Fruit fly (Drosophila melanogaster) whole organism, embryonic: ENCODE data around the gene nesd.
A peak's percentile ranks its signal among the peaks of the same experiment; 100 is the strongest.

Experiments used
- Bgb ChIP-seq: fragments of 200-800 bp; sonication (Bioruptor generic); IDR thresholded peaks from 2 replicates; pipeline ENCODE4 v1.3.6; 2022; ENCODE audit warnings: missing biosample characterization, missing genetic modification characterization; ENCODE audit not compliant: partially characterized antibody
- CG10209 ChIP-seq: fragments of 200-800 bp; sonication (Bioruptor generic); optimal IDR thresholded peaks from 3 replicates; lab custom pipeline; 2017; ENCODE audit warnings: missing biosample characterization, mild to moderate bottlenecking, missing genetic modification characterization, missing genetic modification reagents
- CG10274 ChIP-seq: fragments of 200-800 bp; sonication (Bioruptor generic); optimal IDR thresholded peaks from 3 replicates; lab custom pipeline; 2017; ENCODE audit warnings: missing biosample characterization, mild to moderate bottlenecking, missing genetic modification characterization
- CG12104 ChIP-seq: fragments of 200-800 bp; sonication (Bioruptor generic); optimal IDR thresholded peaks from 3 replicates; lab custom pipeline; 2016; ENCODE audit warnings: missing biosample characterization, missing genetic modification characterization
- CG1233 ChIP-seq: fragments of 200-800 bp; sonication (Bioruptor generic); optimal IDR thresholded peaks from 4 replicates; lab custom pipeline; 2018; ENCODE audit warnings: missing biosample characterization, mild to moderate bottlenecking, missing genetic modification characterization
- CG14441 ChIP-seq: fragments of 200-800 bp; sonication (Bioruptor generic); IDR thresholded peaks from 2 replicates; pipeline ENCODE4 v1.3.6; 2022; ENCODE audit warnings: missing biosample characterization, missing genetic modification characterization
- CG15514 ChIP-seq: fragments of 200-800 bp; sonication (Bioruptor generic); optimal IDR thresholded peaks from 3 replicates; lab custom pipeline; 2017; ENCODE audit warnings: missing biosample characterization, missing genetic modification characterization, mild to moderate bottlenecking, moderate library complexity, missing genetic modification reagents
- CG17186 ChIP-seq: fragments of 200-800 bp; sonication (Bioruptor generic); optimal IDR thresholded peaks from 3 replicates; lab custom pipeline; 2017; ENCODE audit warnings: missing biosample characterization, missing genetic modification reagents, missing genetic modification characterization
- CG1792 ChIP-seq: fragments of 200-800 bp; sonication (Bioruptor generic); optimal IDR thresholded peaks from 2 replicates; lab custom pipeline; 2016; ENCODE audit warnings: missing biosample characterization, missing genetic modification characterization
- CG18764 ChIP-seq: fragments of 200-800 bp; sonication (Bioruptor generic); optimal IDR thresholded peaks from 3 replicates; lab custom pipeline; 2016; ENCODE audit warnings: missing biosample characterization, missing genetic modification characterization
- CG2116 ChIP-seq: fragments of 200-800 bp; sonication (Bioruptor generic); optimal IDR thresholded peaks from 3 replicates; lab custom pipeline; 2018; ENCODE audit warnings: missing biosample characterization, mild to moderate bottlenecking, missing genetic modification characterization
- CG34422 ChIP-seq: fragments of 200-800 bp; sonication (Bioruptor generic); IDR thresholded peaks from 3 replicates; pipeline ENCODE4 v1.3.6; 2022; ENCODE audit warnings: missing biosample characterization, missing genetic modification characterization
- CG3847 ChIP-seq: fragments of 200-800 bp; sonication (Bioruptor generic); IDR thresholded peaks from 2 replicates; pipeline ENCODE4 v1.3.6; 2022; ENCODE audit warnings: missing biosample characterization, missing genetic modification characterization
- CG4282 ChIP-seq: fragments of 200-800 bp; sonication (Bioruptor generic); optimal IDR thresholded peaks from 2 replicates; lab custom pipeline; 2016; ENCODE audit warnings: missing biosample characterization, missing genetic modification characterization
- CG4617 ChIP-seq: fragments of 200-800 bp; sonication (Bioruptor generic); optimal IDR thresholded peaks from 3 replicates; lab custom pipeline; 2016; ENCODE audit warnings: missing biosample characterization, missing genetic modification characterization, borderline replicate concordance
- CG8290 ChIP-seq, 3 experiments: fragments of 200-800 bp; sonication (Bioruptor generic); optimal IDR thresholded peaks; 2 replicates each; lab custom pipeline; 2016 to 2019; ENCODE audit warnings: missing biosample characterization in 3 of 3, missing genetic modification characterization in 3 of 3, mild to moderate bottlenecking in 2 of 3, moderate library complexity in 1 of 3
- CG9609 ChIP-seq: fragments of 200-800 bp; sonication (Bioruptor generic); optimal IDR thresholded peaks from 3 replicates; lab custom pipeline; 2016; ENCODE audit warnings: missing biosample characterization, missing genetic modification characterization
- CG9797 ChIP-seq: fragments of 200-800 bp; sonication (Bioruptor generic); optimal IDR thresholded peaks from 3 replicates; lab custom pipeline; 2018; ENCODE audit warnings: missing biosample characterization, mild to moderate bottlenecking, missing genetic modification characterization
- Doc3 ChIP-seq: fragments of 200-800 bp; sonication (Bioruptor generic); IDR thresholded peaks from 3 replicates; pipeline ENCODE4 v1.3.6; 2022; ENCODE audit warnings: missing biosample characterization, missing genetic modification characterization; ENCODE audit not compliant: partially characterized antibody
- ERR ChIP-seq: fragments of 200-800 bp; sonication (Bioruptor generic); optimal IDR thresholded peaks from 2 replicates; lab custom pipeline; 2016; ENCODE audit warnings: missing biosample characterization, missing genetic modification characterization
- Ets97D ChIP-seq: fragments of 200-800 bp; sonication (Bioruptor generic); optimal IDR thresholded peaks from 3 replicates; lab custom pipeline; 2016; ENCODE audit warnings: missing biosample characterization, missing genetic modification characterization
- Fer1 ChIP-seq: fragments of 200-800 bp; sonication (Bioruptor generic); optimal IDR thresholded peaks from 2 replicates; lab custom pipeline; 2017; ENCODE audit warnings: missing biosample characterization, mild to moderate bottlenecking, missing genetic modification characterization
- HLH54F ChIP-seq: fragments of 200-800 bp; sonication (Bioruptor generic); optimal IDR thresholded peaks from 3 replicates; lab custom pipeline; 2016; ENCODE audit warnings: missing biosample characterization, missing genetic modification characterization
- Jarid2 ChIP-seq: fragments of 200-800 bp; sonication (Bioruptor generic); optimal IDR thresholded peaks from 3 replicates; lab custom pipeline; 2017; ENCODE audit warnings: mild to moderate bottlenecking, missing biosample characterization, missing genetic modification reagents, missing genetic modification characterization
- MBD-R2 ChIP-seq: fragments of 200-800 bp; sonication (Bioruptor generic); IDR thresholded peaks from 2 replicates; pipeline ENCODE4 v1.3.6; 2022; ENCODE audit warnings: missing biosample characterization, missing genetic modification characterization
- PHDP ChIP-seq: fragments of 200-800 bp; sonication (Bioruptor generic); optimal IDR thresholded peaks from 3 replicates; lab custom pipeline; 2018; ENCODE audit warnings: missing biosample characterization, mild to moderate bottlenecking, missing genetic modification characterization, moderate library complexity
- Poxn ChIP-seq: fragments of 200-800 bp; sonication (Bioruptor generic); IDR thresholded peaks from 2 replicates; pipeline ENCODE4 v1.3.6; 2022; ENCODE audit warnings: missing biosample characterization, missing genetic modification characterization
- Xbp1 ChIP-seq: fragments of 200-800 bp; sonication (Bioruptor generic); optimal IDR thresholded peaks from 3 replicates; lab custom pipeline; 2016; ENCODE audit warnings: missing biosample characterization, mild to moderate bottlenecking, missing genetic modification characterization
- amos ChIP-seq: fragments of 200-800 bp; sonication (Bioruptor generic); IDR thresholded peaks from 2 replicates; pipeline ENCODE4 v1.3.6; 2022; ENCODE audit warnings: missing biosample characterization, missing genetic modification characterization; ENCODE audit not compliant: partially characterized antibody
- ap ChIP-seq: fragments of 200-800 bp; sonication (Bioruptor generic); IDR thresholded peaks from 2 replicates; pipeline ENCODE4 v1.3.6; 2022; ENCODE audit warnings: missing biosample characterization, missing genetic modification characterization
- bsh ChIP-seq, 2 experiments: fragments of 200-800 bp; sonication (Bioruptor generic); optimal IDR thresholded peaks; 2 replicates each; lab custom pipeline; 2017 to 2018; ENCODE audit warnings: mild to moderate bottlenecking in 2 of 2, missing biosample characterization in 2 of 2, missing genetic modification characterization in 2 of 2, moderate library complexity in 1 of 2
- caup ChIP-seq: fragments of 200-800 bp; sonication (Bioruptor generic); optimal IDR thresholded peaks from 3 replicates; lab custom pipeline; 2017; ENCODE audit warnings: missing biosample characterization, mild to moderate bottlenecking, missing genetic modification characterization, moderate library complexity; ENCODE audit not compliant: severe bottlenecking
- chif ChIP-seq, 2 experiments: fragments of 200-800 bp; sonication (Bioruptor generic); optimal IDR thresholded peaks; 3 replicates each; lab custom pipeline; 2016; ENCODE audit warnings: missing biosample characterization in 2 of 2, missing genetic modification characterization in 2 of 2
- chinmo ChIP-seq: fragments of 200-800 bp; sonication (Bioruptor generic); IDR thresholded peaks from 4 replicates; pipeline ENCODE4 v1.3.6; 2022; ENCODE audit warnings: missing biosample characterization, missing genetic modification characterization; ENCODE audit not compliant: partially characterized antibody
- danr ChIP-seq: fragments of 200-800 bp; sonication (Bioruptor generic); IDR thresholded peaks from 2 replicates; pipeline ENCODE4 v1.3.6; 2022; ENCODE audit warnings: missing biosample characterization, missing genetic modification characterization
- dati ChIP-seq: fragments of 200-800 bp; sonication (Bioruptor generic); IDR thresholded peaks from 2 replicates; pipeline ENCODE4 v1.3.6; 2022; ENCODE audit warnings: missing biosample characterization, missing genetic modification characterization
- ewg ChIP-seq: fragments of 200-800 bp; sonication (Bioruptor generic); optimal IDR thresholded peaks from 3 replicates; lab custom pipeline; 2017; ENCODE audit warnings: mild to moderate bottlenecking, missing biosample characterization, missing genetic modification reagents, missing genetic modification characterization
- gce ChIP-seq: fragments of 200-800 bp; sonication (Bioruptor generic); IDR thresholded peaks from 3 replicates; pipeline ENCODE4 v1.3.6; 2022; ENCODE audit warnings: missing biosample characterization, missing genetic modification characterization
- h ChIP-seq: fragments of >200 bp; optimal IDR thresholded peaks from 2 replicates; lab custom pipeline; 2017
- ken ChIP-seq: fragments of 200-800 bp; sonication (Bioruptor generic); IDR thresholded peaks from 3 replicates; pipeline ENCODE4 v1.3.6; 2022; ENCODE audit warnings: missing biosample characterization, missing genetic modification characterization
- mirr ChIP-seq: fragments of 200-800 bp; sonication (Bioruptor generic); optimal IDR thresholded peaks from 3 replicates; lab custom pipeline; 2018; ENCODE audit warnings: missing biosample characterization, mild to moderate bottlenecking, missing genetic modification characterization
- onecut ChIP-seq: fragments of 200-800 bp; sonication (Bioruptor generic); IDR thresholded peaks from 2 replicates; pipeline ENCODE4 v1.3.6; 2022; ENCODE audit warnings: missing biosample characterization, missing genetic modification characterization
- otp ChIP-seq: fragments of 200-800 bp; sonication (Bioruptor generic); IDR thresholded peaks from 3 replicates; pipeline ENCODE4, ENCODE4 v1.3.6; 2022; ENCODE audit warnings: missing biosample characterization, missing genetic modification characterization
- rib ChIP-seq: fragments of 200-800 bp; sonication (Bioruptor generic); IDR thresholded peaks from 2 replicates; pipeline ENCODE4 v1.3.6; 2022; ENCODE audit warnings: missing biosample characterization, missing genetic modification characterization
- sob ChIP-seq: fragments of 200-800 bp; sonication (Bioruptor generic); IDR thresholded peaks from 2 replicates; pipeline ENCODE4 v1.3.6; 2022; ENCODE audit warnings: missing biosample characterization, missing genetic modification characterization
- sqz ChIP-seq: fragments of 200-800 bp; sonication (Bioruptor generic); optimal IDR thresholded peaks from 3 replicates; lab custom pipeline; 2018; ENCODE audit warnings: missing biosample characterization, mild to moderate bottlenecking, missing genetic modification characterization
- sug ChIP-seq: fragments of 200-800 bp; optimal IDR thresholded peaks from 2 replicates; lab custom pipeline; 2019; ENCODE audit warnings: missing biosample characterization, mild to moderate bottlenecking, missing genetic modification characterization, moderate library complexity
- trem ChIP-seq: fragments of 200-800 bp; optimal IDR thresholded peaks from 3 replicates; lab custom pipeline; 2019; ENCODE audit warnings: missing biosample characterization, mild to moderate bottlenecking, missing genetic modification characterization, moderate library complexity
- usp ChIP-seq: fragments of >200 bp; optimal IDR thresholded peaks from 2 replicates; lab custom pipeline; 2017; ENCODE audit warnings: missing biosample characterization, missing genetic modification characterization
- zfh1 ChIP-seq: fragments of 200-800 bp; sonication (Bioruptor generic); IDR thresholded peaks from 3 replicates; pipeline ENCODE4 v1.3.6; 2022; ENCODE audit warnings: missing biosample characterization, missing genetic modification characterization

Gene nesd

dm6 chr2L:20066233-20066650 is 27.5 kb upstream of the nesd start, which contains the start of gene bwa (continued):
- TF ChIP-seq CG9797 (GFP tag; lab: Kevin White, UChicago), result peak; percentile 88
- TF ChIP-seq amos (GFP tag; lab: Robert Waterston, UW), result peak; percentile 46; the same call in 1 of the 2 replicates
- peak; percentile 43 for TF ChIP-seq CG17186
- no peak for TF ChIP-seq gce (GFP tag; lab: Robert Waterston, UW)
- TF ChIP-seq chinmo (GFP tag; lab: Robert Waterston, UW), result 0 out of 4 replicates have a peak, but pooled peaks have one; percentile 45
- no peak for TF ChIP-seq otp (GFP tag; lab: Robert Waterston, UW)
- no peak for TF ChIP-seq CG12104
- TF ChIP-seq Xbp1 (GFP tag; lab: Kevin White, UChicago), result no peak
- no peak for TF ChIP-seq CG4282
- no peak for TF ChIP-seq sob (GFP tag; lab: Robert Waterston, UW)
- TF ChIP-seq CG4617 (GFP tag; lab: Kevin White, UChicago), result peak; percentile 13
- TF ChIP-seq CG10274 (GFP tag; lab: Kevin White, UChicago), result no peak
- peak; percentile 4 for TF ChIP-seq CG1792 (GFP tag; lab: Kevin White, UChicago)
- TF ChIP-seq CG1233 (GFP tag; lab: Kevin White, UChicago), result peak; percentile 0
- TF ChIP-seq Ets97D (GFP tag; lab: Kevin White, UChicago), result peak; percentile 58
- no peak for TF ChIP-seq ERR
- 0 out of 2 replicates have a peak, but pooled peaks have one; percentile 27 for TF ChIP-seq CG3847 (GFP tag; lab: Robert Waterston, UW)
- 0 out of 2 replicates have a peak, but pooled peaks have one; percentile 42 for TF ChIP-seq rib (GFP tag; lab: Robert Waterston, UW)
- peak; percentile 64 for TF ChIP-seq CG15514 (GFP tag; lab: Kevin White, UChicago)
- TF ChIP-seq MBD-R2 (GFP tag; lab: Robert Waterston, UW), result peak; percentile 51
- TF ChIP-seq Jarid2 (GFP tag; lab: Kevin White, UChicago), result peak; percentile 78
- 0 out of 3 replicates have a peak, but pooled peaks have one; percentile 22 for TF ChIP-seq Doc3 (GFP tag; lab: Robert Waterston, UW)
- TF ChIP-seq CG8290 (GFP tag; optimal IDR thresholded peaks at IDR 0.05; lab: Kevin White, UChicago), result no peak
- TF ChIP-seq CG8290 (tag; optimal IDR thresholded peaks at IDR 0.05; lab: Kevin White, UChicago), result peak in 1 of 2 experiments; percentile 34
- TF ChIP-seq onecut (GFP tag; lab: Robert Waterston, UW), result no peak
- no peak for TF ChIP-seq sqz (GFP tag; lab: Kevin White, UChicago)
- peak; percentile 24 for TF ChIP-seq caup
- TF ChIP-seq Fer1 (GFP tag; lab: Kevin White, UChicago), result peak; percentile 4
- peak; percentile 29; the same call in 1 of the 2 replicates for TF ChIP-seq Bgb (GFP tag; lab: Robert Waterston, UW)
- TF ChIP-seq Poxn (GFP tag; lab: Robert Waterston, UW), result no peak
- TF ChIP-seq ken (GFP tag; lab: Robert Waterston, UW), result no peak
- TF ChIP-seq trem (tag; lab: Kevin White, UChicago), result no peak
- TF ChIP-seq dati (GFP tag; lab: Robert Waterston, UW), result no peak
- TF ChIP-seq ap (GFP tag; lab: Robert Waterston, UW), result no peak
- no peak for TF ChIP-seq h (lab: Kevin White, UChicago)
- TF ChIP-seq CG10209 (GFP tag; lab: Kevin White, UChicago), result no peak
- no peak for TF ChIP-seq usp (GFP tag; lab: Kevin White, UChicago)
- TF ChIP-seq ewg (GFP tag; lab: Kevin White, UChicago), result no peak
- peak; percentile 26 for TF ChIP-seq mirr (GFP tag; lab: Kevin White, UChicago)
- TF ChIP-seq chif (GFP tag; optimal IDR thresholded peaks at IDR 0.05; lab: Kevin White, UChicago), result no peak
- no peak for TF ChIP-seq PHDP
- no peak for TF ChIP-seq HLH54F (GFP tag; lab: Kevin White, UChicago)
- no peak for TF ChIP-seq bsh (GFP tag; optimal IDR thresholded peaks at IDR 0.05; lab: Kevin White, UChicago)
- TF ChIP-seq CG2116, result peak; percentile 22
- no peak for TF ChIP-seq CG9609 (GFP tag; lab: Kevin White, UChicago)
- no peak for TF ChIP-seq CG14441 (GFP tag; lab: Robert Waterston, UW)
- no peak for TF ChIP-seq sug (tag; lab: Kevin White, UChicago)
- TF ChIP-seq CG18764 (GFP tag; lab: Kevin White, UChicago), result no peak
- TF ChIP-seq danr (GFP tag; lab: Robert Waterston, UW), result no peak
- TF ChIP-seq zfh1, result peak; percentile 38; the same call in 1 of the 3 replicates
- peak; percentile 53; the same call in 1 of the 3 replicates for TF ChIP-seq CG34422 (GFP tag; lab: Robert Waterston, UW)
